Worm (Caenorhabditis elegans) whole organism, late embryonic: ENCODE data around the gene asns-1.
A peak's percentile ranks its signal among the peaks of the same experiment; 100 is the strongest.

ENCODE experiments used
- C08G9.2 ChIP-seq: sonication (generic microtip); optimal IDR thresholded peaks from 2 replicates; lab custom pipeline; 2016; ENCODE audit warnings: mild to moderate bottlenecking, missing genetic modification characterization, moderate library complexity, missing compliant biosample characterization
- F13H6.1 ChIP-seq: sonication (generic microtip); optimal IDR thresholded peaks from 2 replicates; lab custom pipeline; 2016; ENCODE audit warnings: missing genetic modification characterization, missing compliant biosample characterization
- K02D7.2 ChIP-seq: sonication (generic microtip); optimal IDR thresholded peaks from 2 replicates; lab custom pipeline; 2017; ENCODE audit warnings: mild to moderate bottlenecking, missing genetic modification characterization, missing compliant biosample characterization
- K09A11.1 ChIP-seq: sonication (generic microtip); optimal IDR thresholded peaks from 2 replicates; lab custom pipeline; 2017; ENCODE audit warnings: antibody characterized with exemption, mild to moderate bottlenecking, missing genetic modification characterization, missing compliant biosample characterization; ENCODE audit not compliant: insufficient read depth
- T23F11.4 ChIP-seq: fragments of 200-800 bp; sonication (Bioruptor generic); optimal IDR thresholded peaks from 2 replicates; lab custom pipeline; 2018; ENCODE audit warnings: mild to moderate bottlenecking, missing genetic modification characterization, missing compliant biosample characterization
- Y22D7AL.16 ChIP-seq: sonication (generic microtip); optimal IDR thresholded peaks from 2 replicates; lab custom pipeline; 2016; ENCODE audit warnings: missing genetic modification characterization, missing compliant biosample characterization
- ama-1 ChIP-seq: fragments of 150-350 bp; optimal IDR thresholded peaks from 2 replicates; lab custom pipeline; 2014
- ceh-14 ChIP-seq: sonication (generic microtip); optimal IDR thresholded peaks from 2 replicates; lab custom pipeline; 2016; ENCODE audit warnings: missing genotype, missing genetic modification characterization, missing compliant biosample characterization
- ceh-19 ChIP-seq: fragments of 200-800 bp; sonication (Bioruptor generic); optimal IDR thresholded peaks from 2 replicates; lab custom pipeline; 2018; ENCODE audit warnings: mild to moderate bottlenecking, missing genetic modification characterization, missing compliant biosample characterization
- ceh-22 ChIP-seq: sonication (generic microtip); optimal IDR thresholded peaks from 2 replicates; lab custom pipeline; 2017; ENCODE audit warnings: missing biosample characterization, missing genetic modification characterization
- ceh-30 ChIP-seq: fragments of 150-350 bp; optimal IDR thresholded peaks from 2 replicates; lab custom pipeline; 2014; ENCODE audit warnings: missing biosample characterization, missing genetic modification characterization
- ceh-31 ChIP-seq: sonication (generic microtip); optimal IDR thresholded peaks from 2 replicates; lab custom pipeline; 2016; ENCODE audit warnings: missing genetic modification characterization, missing compliant biosample characterization
- ceh-34 ChIP-seq: sonication (generic microtip); optimal IDR thresholded peaks from 2 replicates; lab custom pipeline; 2016; ENCODE audit warnings: mild to moderate bottlenecking, missing genetic modification characterization, missing compliant biosample characterization
- ceh-45 ChIP-seq: fragments of 200-800 bp; sonication (Bioruptor generic); IDR thresholded peaks from 2 replicates; pipeline ENCODE4 v1.3.6; 2022; ENCODE audit warnings: missing genetic modification reagents, missing genetic modification characterization, missing compliant biosample characterization
- ceh-48 ChIP-seq: sonication (generic microtip); optimal IDR thresholded peaks from 2 replicates; lab custom pipeline; 2016; ENCODE audit warnings: missing genetic modification characterization, inconsistent platforms, missing compliant biosample characterization
- ceh-6 ChIP-seq: fragments of 200-800 bp; sonication (Bioruptor generic); optimal IDR thresholded peaks from 2 replicates; lab custom pipeline; 2018; ENCODE audit warnings: mild to moderate bottlenecking, missing genetic modification characterization, missing compliant biosample characterization
- ceh-9 ChIP-seq: sonication (generic microtip); optimal IDR thresholded peaks from 2 replicates; lab custom pipeline; 2016; ENCODE audit warnings: mild to moderate bottlenecking, missing genetic modification characterization, inconsistent platforms, missing compliant biosample characterization
- che-1 ChIP-seq: sonication (generic microtip); optimal IDR thresholded peaks from 2 replicates; lab custom pipeline; 2016; ENCODE audit warnings: mild to moderate bottlenecking, missing genetic modification characterization, missing compliant biosample characterization
- dve-1 ChIP-seq: sonication (generic microtip); optimal IDR thresholded peaks from 2 replicates; lab custom pipeline; 2017; ENCODE audit warnings: antibody characterized with exemption, mild to moderate bottlenecking, missing genetic modification characterization, missing compliant biosample characterization
- elt-4 ChIP-seq: sonication (generic microtip); optimal IDR thresholded peaks from 2 replicates; lab custom pipeline; 2016; ENCODE audit warnings: missing genetic modification characterization, missing compliant biosample characterization
- eyg-1 ChIP-seq: sonication (generic microtip); optimal IDR thresholded peaks from 2 replicates; lab custom pipeline; 2016; ENCODE audit warnings: missing genotype, missing genetic modification characterization, missing compliant biosample characterization
- fax-1 ChIP-seq: sonication (generic microtip); optimal IDR thresholded peaks from 2 replicates; lab custom pipeline; 2016; ENCODE audit warnings: missing genotype, missing genetic modification characterization, missing compliant biosample characterization
- fkh-10 ChIP-seq: fragments of 150-350 bp; optimal IDR thresholded peaks from 2 replicates; lab custom pipeline; 2014; ENCODE audit warnings: missing biosample characterization, missing genetic modification reagents, missing genetic modification characterization
- gmeb-2 ChIP-seq: sonication (generic microtip); optimal IDR thresholded peaks from 2 replicates; lab custom pipeline; 2016; ENCODE audit warnings: missing genetic modification characterization, inconsistent platforms, missing compliant biosample characterization
- hlh-13 ChIP-seq: fragments of 200-800 bp; sonication (Bioruptor generic); optimal IDR thresholded peaks from 2 replicates; lab custom pipeline; 2018; ENCODE audit warnings: mild to moderate bottlenecking, missing genetic modification characterization, missing compliant biosample characterization
- hlh-30 ChIP-seq: sonication (generic microtip); optimal IDR thresholded peaks from 2 replicates; lab custom pipeline; 2017; ENCODE audit warnings: antibody characterized with exemption, missing genetic modification characterization, missing compliant biosample characterization; ENCODE audit not compliant: insufficient read depth
- hlh-6 ChIP-seq: sonication (generic microtip); optimal IDR thresholded peaks from 2 replicates; lab custom pipeline; 2016; ENCODE audit warnings: missing genotype, missing genetic modification characterization, missing compliant biosample characterization
- hlh-8 ChIP-seq: sonication (generic microtip); optimal IDR thresholded peaks from 2 replicates; lab custom pipeline; 2016; ENCODE audit warnings: missing genotype, missing genetic modification characterization, missing compliant biosample characterization
- lin-11 ChIP-seq: fragments of 200-800 bp; sonication (Bioruptor generic); optimal IDR thresholded peaks from 2 replicates; lab custom pipeline; 2018; ENCODE audit warnings: mild to moderate bottlenecking, missing genetic modification characterization, missing compliant biosample characterization
- mec-3 ChIP-seq: sonication (generic microtip); optimal IDR thresholded peaks from 2 replicates; lab custom pipeline; 2016; ENCODE audit warnings: borderline replicate concordance, missing genetic modification characterization, missing compliant biosample characterization
- nfya-1 ChIP-seq: sonication (generic microtip); optimal IDR thresholded peaks from 2 replicates; lab custom pipeline; 2017; ENCODE audit warnings: missing genetic modification characterization, mild to moderate bottlenecking, missing compliant biosample characterization, antibody characterized with exemption, moderate library complexity
- nhr-11 ChIP-seq: fragments of 150-350 bp; optimal IDR thresholded peaks from 2 replicates; lab custom pipeline; 2014; ENCODE audit warnings: missing biosample characterization, missing genetic modification characterization
- nhr-232 ChIP-seq: sonication (generic microtip); optimal IDR thresholded peaks from 2 replicates; lab custom pipeline; 2016; ENCODE audit warnings: missing genetic modification characterization, missing compliant biosample characterization
- npax-4 ChIP-seq: sonication (generic microtip); optimal IDR thresholded peaks from 2 replicates; lab custom pipeline; 2016; ENCODE audit warnings: missing genetic modification characterization, missing compliant biosample characterization
- odd-2 ChIP-seq: sonication (generic microtip); optimal IDR thresholded peaks from 2 replicates; lab custom pipeline; 2017; ENCODE audit warnings: antibody characterized with exemption, mild to moderate bottlenecking, missing genetic modification characterization, missing compliant biosample characterization
- pag-3 ChIP-seq: sonication (generic microtip); optimal IDR thresholded peaks from 2 replicates; lab custom pipeline; 2016; ENCODE audit warnings: missing compliant biosample characterization, missing genetic modification characterization, borderline replicate concordance
- pha-2 ChIP-seq: sonication (generic microtip); optimal IDR thresholded peaks from 2 replicates; lab custom pipeline; 2017; ENCODE audit warnings: mild to moderate bottlenecking, missing genetic modification characterization, missing compliant biosample characterization
- pqm-1 ChIP-seq: sonication (generic microtip); optimal IDR thresholded peaks from 2 replicates; lab custom pipeline; 2016; ENCODE audit warnings: missing genetic modification characterization, missing compliant biosample characterization
- ref-2 ChIP-seq: sonication (generic microtip); optimal IDR thresholded peaks from 2 replicates; lab custom pipeline; 2016; ENCODE audit warnings: missing genetic modification characterization, missing compliant biosample characterization
- sox-2 ChIP-seq: fragments of 200-800 bp; sonication (Bioruptor generic); IDR thresholded peaks from 2 replicates; pipeline ENCODE4 v1.3.6; 2022; ENCODE audit warnings: missing genetic modification reagents, missing genetic modification characterization, missing compliant biosample characterization
- sox-4 ChIP-seq: sonication (generic microtip); optimal IDR thresholded peaks from 2 replicates; lab custom pipeline; 2017; ENCODE audit warnings: mild to moderate bottlenecking, missing genetic modification characterization, inconsistent platforms, missing compliant biosample characterization
- syd-9 ChIP-seq: sonication (generic microtip); optimal IDR thresholded peaks from 2 replicates; lab custom pipeline; 2016; ENCODE audit warnings: mild to moderate bottlenecking, missing genetic modification characterization, moderate library complexity, missing compliant biosample characterization
- tbx-7 ChIP-seq: sonication (generic microtip); optimal IDR thresholded peaks from 2 replicates; lab custom pipeline; 2016; ENCODE audit warnings: missing genotype, missing genetic modification characterization, missing compliant biosample characterization
- unc-42 ChIP-seq: sonication (generic microtip); optimal IDR thresholded peaks from 2 replicates; lab custom pipeline; 2016; ENCODE audit warnings: missing genotype, missing genetic modification characterization, missing compliant biosample characterization
- unc-55 ChIP-seq: sonication (generic microtip); optimal IDR thresholded peaks from 2 replicates; lab custom pipeline; 2017; ENCODE audit warnings: missing biosample characterization, missing genetic modification reagents, missing genetic modification characterization
- unc-86 ChIP-seq: sonication (generic microtip); optimal IDR thresholded peaks from 2 replicates; lab custom pipeline; 2016; ENCODE audit warnings: missing genetic modification characterization, missing compliant biosample characterization
- zip-5 ChIP-seq: sonication (generic microtip); optimal IDR thresholded peaks from 2 replicates; lab custom pipeline; 2016; ENCODE audit warnings: missing genetic modification characterization, missing compliant biosample characterization

Gene asns-1

DNA sequence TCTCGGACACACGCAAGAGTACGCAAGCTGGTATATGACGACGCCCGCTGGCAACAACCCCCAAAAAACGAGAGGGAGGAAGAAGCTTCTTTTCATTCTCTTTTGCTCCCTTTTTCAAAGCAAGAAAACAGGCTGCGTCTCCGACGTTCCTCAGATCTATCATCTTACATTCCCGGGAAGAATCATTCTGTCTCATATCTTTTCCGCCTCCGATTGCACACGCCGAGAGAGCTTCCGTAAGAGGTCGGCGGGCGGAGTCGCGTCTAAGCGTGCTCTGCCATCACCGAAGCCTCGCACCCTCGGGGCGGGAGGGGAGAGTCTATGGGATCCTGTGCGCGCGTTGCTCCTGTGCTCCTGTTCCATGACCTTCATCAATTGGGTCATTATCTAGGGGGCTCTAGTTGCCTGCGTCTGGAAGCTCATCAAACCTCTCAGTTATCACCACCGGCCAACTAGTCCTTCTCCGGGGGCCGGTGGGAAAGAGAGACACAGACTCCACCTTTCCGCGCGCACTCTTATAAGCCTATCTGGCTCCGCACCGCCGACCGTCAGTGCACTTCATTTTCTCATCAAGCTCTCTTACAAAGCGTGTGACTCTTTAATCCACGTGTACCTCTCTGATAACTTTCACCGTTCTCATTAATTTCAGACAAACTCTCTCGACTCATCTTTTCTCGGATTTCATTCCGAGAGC, at the start of gene asns-1, which contains the start of gene slc-17.8:
asns-1 (plus strand) TSS at position 644 of the 694 bp plus-strand sequence.
slc-17.8 (minus strand) TSS at position 51 of the 694 bp plus-strand sequence.
- TF ChIP-seq T23F11.4 (GFP tag; lab: Kevin White, UChicago) (no peak), elt-4 (tag; lab: Kevin White, UChicago) (peak; percentile 1), F13H6.1 (no peak), fkh-10 (GFP tag; lab: Kevin White, UChicago) (no peak)

DNA sequence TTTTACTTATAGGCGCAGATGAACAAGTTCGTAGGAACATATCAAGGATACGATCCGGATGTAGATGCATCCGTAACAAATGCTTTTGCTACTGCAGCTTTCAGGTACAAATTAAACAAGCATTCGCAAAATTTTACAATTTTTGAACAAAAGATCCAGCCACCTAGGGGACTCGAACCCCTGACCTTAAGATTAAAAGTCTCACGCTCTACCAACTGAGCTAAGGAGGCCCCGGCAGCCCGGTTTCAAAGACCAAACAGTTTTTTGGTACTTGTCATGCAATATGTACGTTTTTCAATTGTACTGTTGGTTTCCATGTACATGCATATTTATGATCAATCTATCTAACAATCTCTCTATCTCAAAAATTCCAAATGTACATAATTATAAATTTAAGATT, 46.6 kb upstream of the asns-1 start:
- TF ChIP-seq nhr-232 (tag; lab: Kevin White, UChicago) (no peak), che-1 (tag; lab: Kevin White, UChicago) (no peak), hlh-13 (GFP tag; lab: Kevin White, UChicago) (no peak)

DNA sequence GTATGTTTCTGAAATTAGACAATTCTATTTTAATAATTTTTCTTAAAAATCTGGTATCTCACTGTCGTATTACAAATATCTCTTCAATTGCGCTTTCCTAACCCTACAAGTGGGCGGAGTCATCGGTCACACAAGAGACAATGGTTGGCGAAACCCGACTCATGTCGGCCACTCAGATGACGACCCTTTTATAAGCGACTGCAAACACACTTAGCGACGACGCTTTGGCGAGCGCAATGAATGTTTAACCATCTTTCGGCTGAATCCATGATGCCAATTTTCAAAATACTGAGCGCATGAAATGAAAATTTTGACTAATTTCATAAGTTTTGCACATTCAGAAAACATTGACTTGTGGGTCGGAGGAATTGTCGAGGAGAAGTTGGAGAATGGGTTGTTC, 45.6 kb upstream of the asns-1 start:
- TF ChIP-seq nhr-11 (peak; percentile 28), ceh-19 (GFP tag; lab: Kevin White, UChicago) (peak; percentile 99), mec-3 (peak; percentile 99), hlh-8 (tag; lab: Kevin White, UChicago) (peak; percentile 97), lin-11 (peak; percentile 96), dve-1 (tag; lab: Kevin White, UChicago) (peak; percentile 98), unc-86 (tag; lab: Kevin White, UChicago) (peak; percentile 99), unc-42 (tag; lab: Kevin White, UChicago) (peak; percentile 89), ceh-45 (GFP tag; lab: Robert Waterston, UW) (peak; percentile 99), npax-4 (tag; lab: Kevin White, UChicago) (peak; percentile 98), zip-5 (tag; lab: Kevin White, UChicago) (peak; percentile 92), pqm-1 (peak; percentile 100), unc-55 (GFP tag; lab: Kevin White, UChicago) (peak; percentile 32), ceh-31 (tag; lab: Kevin White, UChicago) (peak; percentile 97), syd-9 (tag; lab: Kevin White, UChicago) (peak; percentile 99), pha-2 (tag; lab: Kevin White, UChicago) (peak; percentile 96), tbx-7 (tag; lab: Kevin White, UChicago) (peak; percentile 73), odd-2 (tag; lab: Kevin White, UChicago) (peak; percentile 83), C08G9.2 (peak; percentile 96), ceh-30 (peak; percentile 98), ref-2 (tag; lab: Kevin White, UChicago) (peak; percentile 98), K02D7.2 (tag; lab: Kevin White, UChicago) (peak; percentile 99), elt-4 (tag; lab: Kevin White, UChicago) (peak; percentile 96), hlh-6 (tag; lab: Kevin White, UChicago) (peak; percentile 99), ceh-6 (GFP tag; lab: Kevin White, UChicago) (peak; percentile 99), pag-3 (peak; percentile 98), eyg-1 (tag; lab: Kevin White, UChicago) (peak; percentile 98), ceh-14 (peak; percentile 99), ama-1 (lab: Kevin White, UChicago) (no peak), ceh-34 (tag; lab: Kevin White, UChicago) (peak; percentile 98), fax-1 (tag; lab: Kevin White, UChicago) (peak; percentile 98), Y22D7AL.16 (peak; percentile 99), gmeb-2 (peak; percentile 100), ceh-48 (tag; lab: Kevin White, UChicago) (peak; percentile 99), ceh-9 (tag; lab: Kevin White, UChicago) (peak; percentile 99), nfya-1 (tag; lab: Kevin White, UChicago) (peak; percentile 89), hlh-30 (tag; lab: Kevin White, UChicago) (peak; percentile 77), K09A11.1 (peak; percentile 95), sox-4 (tag; lab: Kevin White, UChicago) (peak; percentile 100), T23F11.4 (GFP tag; lab: Kevin White, UChicago) (peak; percentile 99), sox-2 (peak; percentile 98), ceh-22 (peak; percentile 79), F13H6.1 (peak; percentile 99)
